Worm (Caenorhabditis elegans) whole organism, L4 larva: ENCODE data around the gene par-3.

ENCODE experiments used
- D1046.2 ChIP-seq: fragments of 200-800 bp; sonication (Bioruptor generic); IDR thresholded peaks from 2 replicates; pipeline ENCODE4 v1.3.6; 2022; ENCODE audit warnings: missing genetic modification characterization, missing compliant biosample characterization
- F10B5.3 ChIP-seq: sonication (generic microtip); optimal IDR thresholded peaks from 2 replicates; lab custom pipeline; 2016; ENCODE audit warnings: mild to moderate bottlenecking, missing genetic modification characterization, missing compliant biosample characterization
- F26F4.8 ChIP-seq: fragments of 200-800 bp; sonication (Bioruptor generic); conservative IDR thresholded peaks from 2 replicates; pipeline ENCODE4 v1.3.6; 2022; ENCODE audit warnings: missing genetic modification characterization, missing compliant biosample characterization
- F49E8.2 ChIP-seq: sonication (generic microtip); optimal IDR thresholded peaks from 2 replicates; lab custom pipeline; 2016; ENCODE audit warnings: missing compliant biosample characterization, mild to moderate bottlenecking, missing genetic modification characterization, borderline replicate concordance
- Y48G9A.11 ChIP-seq: fragments of 200-800 bp; sonication (Bioruptor generic); IDR thresholded peaks from 2 replicates; pipeline ENCODE4 v1.3.6; 2022; ENCODE audit warnings: missing genetic modification reagents, missing genetic modification characterization, missing compliant biosample characterization
- Y75B8A.6 ChIP-seq: fragments of 200-800 bp; sonication (Bioruptor generic); IDR thresholded peaks from 2 replicates; pipeline ENCODE4 v1.3.6; 2022; ENCODE audit warnings: missing genetic modification reagents, missing genetic modification characterization, missing compliant biosample characterization
- ZK337.2 ChIP-seq: fragments of 200-800 bp; sonication (Bioruptor generic); IDR thresholded peaks from 2 replicates; pipeline ENCODE4 v1.3.6; 2022; ENCODE audit warnings: missing genetic modification reagents, missing genetic modification characterization, missing compliant biosample characterization
- aly-2 ChIP-seq: sonication (generic microtip); optimal IDR thresholded peaks from 2 replicates; lab custom pipeline; 2018; ENCODE audit warnings: missing biosample characterization, missing genetic modification characterization
- ama-1 ChIP-seq: fragments of 150-350 bp; optimal IDR thresholded peaks from 2 replicates; lab custom pipeline; 2014; ENCODE audit warnings: inconsistent platforms, mixed read lengths
- arid-1 ChIP-seq: fragments of 200-800 bp; sonication (Bioruptor generic); conservative IDR thresholded peaks from 2 replicates; pipeline ENCODE4 v1.3.6; 2022; ENCODE audit warnings: missing genetic modification reagents, missing genetic modification characterization, missing compliant biosample characterization
- ceh-82 ChIP-seq: sonication (generic microtip); optimal IDR thresholded peaks from 2 replicates; lab custom pipeline; 2017; ENCODE audit warnings: missing biosample characterization, missing genetic modification characterization
- ctbp-1 ChIP-seq: fragments of 200-800 bp; sonication (Bioruptor generic); IDR thresholded peaks from 2 replicates; pipeline ENCODE4 v1.3.6; 2022; ENCODE audit warnings: missing genetic modification reagents, missing genetic modification characterization, missing compliant biosample characterization
- daf-12 ChIP-seq: fragments of 150-350 bp; optimal IDR thresholded peaks from 2 replicates; lab custom pipeline; 2014; ENCODE audit warnings: missing biosample characterization, missing genetic modification reagents, missing genetic modification characterization
- daf-16 ChIP-seq, 3 experiments: sonication (generic microtip); optimal IDR thresholded peaks; 2 replicates each; lab custom pipeline; 2016 to 2017; ENCODE audit warnings: missing genetic modification characterization in 3 of 3, missing genetic modification reagents in 3 of 3, mild to moderate bottlenecking in 2 of 3, missing compliant biosample characterization in 2 of 3, missing biosample characterization in 1 of 3, moderate library complexity in 1 of 3
- daf-19 ChIP-seq: fragments of 200-800 bp; sonication (Bioruptor generic); conservative IDR thresholded peaks from 2 replicates; pipeline ENCODE4 v1.3.6; 2022; ENCODE audit warnings: missing genetic modification characterization, missing compliant biosample characterization
- dmd-6 ChIP-seq: fragments of 200-800 bp; sonication (Bioruptor generic); IDR thresholded peaks from 2 replicates; pipeline ENCODE4 v1.3.6; 2022; ENCODE audit warnings: missing genetic modification reagents, missing genetic modification characterization, missing compliant biosample characterization
- dmd-8 ChIP-seq: fragments of 200-800 bp; sonication (Bioruptor generic); IDR thresholded peaks from 2 replicates; pipeline ENCODE4 v1.3.6; 2022; ENCODE audit warnings: missing genetic modification characterization, missing compliant biosample characterization
- dpl-1 ChIP-seq: fragments of 150-350 bp; optimal IDR thresholded peaks from 2 replicates; lab custom pipeline; 2014; ENCODE audit warnings: missing biosample characterization, missing genetic modification reagents, missing genetic modification characterization
- dve-1 ChIP-seq: sonication (generic microtip); optimal IDR thresholded peaks from 2 replicates; lab custom pipeline; 2017; ENCODE audit warnings: antibody characterized with exemption, mild to moderate bottlenecking, missing genetic modification characterization, missing compliant biosample characterization; ENCODE audit not compliant: insufficient read depth
- fos-1 ChIP-seq: fragments of 150-350 bp; optimal IDR thresholded peaks from 2 replicates; lab custom pipeline; 2014; ENCODE audit warnings: missing biosample characterization, missing genetic modification characterization
- gei-8 ChIP-seq: fragments of 200-800 bp; sonication (Bioruptor generic); optimal IDR thresholded peaks from 2 replicates; lab custom pipeline; 2018; ENCODE audit warnings: mild to moderate bottlenecking, missing genetic modification characterization, missing compliant biosample characterization
- hif-1 ChIP-seq, 2 experiments: sonication (generic microtip); optimal IDR thresholded peaks; 2 replicates each; lab custom pipeline; 2016 to 2017; ENCODE audit warnings: missing compliant biosample characterization in 2 of 2, missing genetic modification characterization in 2 of 2, missing genetic modification reagents in 2 of 2, missing genotype in 2 of 2, mild to moderate bottlenecking in 1 of 2
- hlh-30 ChIP-seq: sonication (generic microtip); optimal IDR thresholded peaks from 2 replicates; lab custom pipeline; 2017; ENCODE audit warnings: antibody characterized with exemption, mild to moderate bottlenecking, missing genetic modification characterization, missing compliant biosample characterization; ENCODE audit not compliant: insufficient read depth
- lin-1 ChIP-seq: fragments of 200-800 bp; sonication (Bioruptor generic); IDR thresholded peaks from 2 replicates; pipeline ENCODE4 v1.3.6; 2022; ENCODE audit warnings: missing genetic modification reagents, missing genetic modification characterization, missing compliant biosample characterization
- lin-29 ChIP-seq: fragments of 200-800 bp; sonication (Bioruptor generic); IDR thresholded peaks from 2 replicates; pipeline ENCODE4 v1.3.6; 2022; ENCODE audit warnings: missing genetic modification reagents, missing genetic modification characterization, missing compliant biosample characterization
- lin-38 ChIP-seq: fragments of 200-800 bp; sonication (Bioruptor generic); IDR thresholded peaks from 2 replicates; pipeline ENCODE4 v1.3.6; 2022; ENCODE audit warnings: missing genetic modification reagents, missing genetic modification characterization, missing compliant biosample characterization
- lin-39 ChIP-seq: fragments of 150-350 bp; optimal IDR thresholded peaks from 2 replicates; lab custom pipeline; 2014; ENCODE audit warnings: missing biosample characterization, missing genetic modification reagents, missing genetic modification characterization
- lir-3 ChIP-seq: sonication (generic microtip); optimal IDR thresholded peaks from 2 replicates; lab custom pipeline; 2016; ENCODE audit warnings: mild to moderate bottlenecking, missing genetic modification characterization, missing compliant biosample characterization
- lsy-2 ChIP-seq, 2 experiments: fragments of 150-350 bp in 1 of 2; sonication (generic microtip) in 1 of 2; optimal IDR thresholded peaks; 2 replicates each; lab custom pipeline; 2014 to 2017; ENCODE audit warnings: missing biosample characterization in 2 of 2, missing genetic modification characterization in 2 of 2
- madf-5 ChIP-seq, 2 experiments: fragments of 200-800 bp; sonication (Bioruptor generic); IDR thresholded peaks; 2 replicates each; pipeline ENCODE4 v1.3.6; 2022; ENCODE audit warnings: missing compliant biosample characterization in 2 of 2, missing genetic modification characterization in 2 of 2
- mep-1 ChIP-seq: fragments of 150-350 bp; sonication (generic microtip); optimal IDR thresholded peaks from 3 replicates; lab custom pipeline; 2014; ENCODE audit warnings: missing biosample characterization, missing genetic modification characterization
- mes-2 ChIP-seq: sonication (generic microtip); optimal IDR thresholded peaks from 2 replicates; lab custom pipeline; 2016; ENCODE audit warnings: missing genotype, mild to moderate bottlenecking, missing genetic modification characterization, missing compliant biosample characterization; ENCODE audit not compliant: poor library complexity, severe bottlenecking
- mxl-3 ChIP-seq: fragments of 200-800 bp; sonication (Bioruptor generic); optimal IDR thresholded peaks from 2 replicates; lab custom pipeline; 2018; ENCODE audit warnings: mild to moderate bottlenecking, missing genetic modification characterization, missing compliant biosample characterization
- nhr-102 ChIP-seq: sonication (generic microtip); optimal IDR thresholded peaks from 2 replicates; lab custom pipeline; 2016; ENCODE audit warnings: mild to moderate bottlenecking, missing genetic modification characterization, moderate library complexity, missing compliant biosample characterization
- nhr-25 ChIP-seq: sonication (generic microtip); optimal IDR thresholded peaks from 2 replicates; lab custom pipeline; 2017; ENCODE audit warnings: missing genetic modification characterization, mild to moderate bottlenecking, missing compliant biosample characterization, antibody characterized with exemption, moderate library complexity, borderline replicate concordance; ENCODE audit not compliant: insufficient read depth
- nhr-42 ChIP-seq: fragments of 200-800 bp; sonication (Bioruptor generic); IDR thresholded peaks from 2 replicates; pipeline ENCODE4 v1.3.6; 2022; ENCODE audit warnings: missing genetic modification characterization, missing compliant biosample characterization
- saeg-2 ChIP-seq: fragments of 200-800 bp; sonication (Bioruptor generic); IDR thresholded peaks from 2 replicates; pipeline ENCODE4 v1.3.6; 2022; ENCODE audit warnings: missing genetic modification reagents, missing genetic modification characterization, missing compliant biosample characterization
- sdz-12 ChIP-seq: fragments of 200-800 bp; sonication (Bioruptor generic); optimal IDR thresholded peaks from 2 replicates; lab custom pipeline; 2018; ENCODE audit warnings: mild to moderate bottlenecking, missing genetic modification characterization, missing compliant biosample characterization
- snpc-1.2 ChIP-seq: fragments of 200-800 bp; sonication (Bioruptor generic); IDR thresholded peaks from 2 replicates; pipeline ENCODE4 v1.3.6; 2022; ENCODE audit warnings: missing genetic modification reagents, missing genetic modification characterization, missing compliant biosample characterization
- spr-1 ChIP-seq: sonication (generic microtip); optimal IDR thresholded peaks from 2 replicates; lab custom pipeline; 2016; ENCODE audit warnings: mild to moderate bottlenecking, missing genetic modification characterization, missing compliant biosample characterization
- spr-3 ChIP-seq: fragments of 200-800 bp; sonication (Bioruptor generic); optimal IDR thresholded peaks from 2 replicates; lab custom pipeline; 2018; ENCODE audit warnings: mild to moderate bottlenecking, missing genetic modification characterization, missing compliant biosample characterization
- tag-97 ChIP-seq: fragments of 200-800 bp; sonication (Bioruptor generic); IDR thresholded peaks from 2 replicates; pipeline ENCODE4 v1.3.6; 2022; ENCODE audit warnings: missing genetic modification characterization, missing compliant biosample characterization
- unc-130 ChIP-seq: sonication (generic microtip); optimal IDR thresholded peaks from 2 replicates; lab custom pipeline; 2016; ENCODE audit warnings: missing genetic modification reagents, missing genetic modification characterization, missing compliant biosample characterization
- unc-39 ChIP-seq: sonication (generic microtip); optimal IDR thresholded peaks from 2 replicates; lab custom pipeline; 2017; ENCODE audit warnings: missing biosample characterization, missing genetic modification characterization
- vab-7 ChIP-seq: fragments of 200-800 bp; sonication (Bioruptor generic); IDR thresholded peaks from 2 replicates; pipeline ENCODE4 v1.3.6; 2022; ENCODE audit warnings: missing genetic modification reagents, missing genetic modification characterization, missing compliant biosample characterization
- zag-1 ChIP-seq: fragments of 150-350 bp; optimal IDR thresholded peaks from 2 replicates; lab custom pipeline; 2014; ENCODE audit warnings: missing biosample characterization, missing genetic modification characterization
- zfp-2 ChIP-seq: sonication (generic microtip); optimal IDR thresholded peaks from 2 replicates; lab custom pipeline; 2016; ENCODE audit warnings: mild to moderate bottlenecking, missing genetic modification characterization, missing compliant biosample characterization
- zfp-3 ChIP-seq: fragments of 200-800 bp; sonication (Bioruptor generic); conservative IDR thresholded peaks from 2 replicates; pipeline ENCODE4 v1.3.6; 2022; ENCODE audit warnings: missing genetic modification reagents, missing genetic modification characterization, missing compliant biosample characterization
- zip-2 ChIP-seq: fragments of 150-350 bp; optimal IDR thresholded peaks from 2 replicates; lab custom pipeline; 2014; ENCODE audit warnings: missing biosample characterization, missing genetic modification characterization
- ztf-7 ChIP-seq: fragments of 150-350 bp; optimal IDR thresholded peaks from 2 replicates; lab custom pipeline; 2014; ENCODE audit warnings: missing biosample characterization, missing genetic modification characterization

The par-3 gene

DNA sequence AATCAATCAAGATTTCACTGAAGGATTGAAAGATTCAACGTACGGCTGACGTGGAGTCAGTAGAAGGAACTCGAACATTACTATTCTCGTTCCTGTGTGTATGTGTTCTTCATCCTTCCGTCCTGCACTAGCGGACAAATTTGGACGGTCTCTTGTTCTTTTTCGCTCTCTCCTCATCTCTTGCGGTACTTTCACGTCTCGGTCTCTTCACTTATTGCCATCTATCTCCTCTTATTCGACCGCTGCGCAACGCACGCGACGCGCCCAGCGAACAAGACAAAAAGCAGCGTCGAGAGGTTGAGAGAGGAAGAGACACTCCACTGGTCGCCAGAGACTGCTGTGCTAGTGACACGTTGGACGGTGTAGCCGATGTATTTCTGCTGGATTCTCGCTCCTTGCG is 51.4 kb downstream of the par-3 start (continued):
- no peak for TF ChIP-seq Y48G9A.11 (GFP tag; lab: Robert Waterston, UW)
- no peak for TF ChIP-seq lir-3 (tag; lab: Kevin White, UChicago)
- no peak for TF ChIP-seq spr-1 (tag; lab: Kevin White, UChicago)
- no peak for TF ChIP-seq sdz-12 (GFP tag; lab: Kevin White, UChicago)
- peak; percentile 32 for TF ChIP-seq nhr-25
- TF ChIP-seq spr-3 = no peak
- peak; percentile 49; the same call in 1 of the 2 replicates for TF ChIP-seq lin-38 (GFP tag; lab: Robert Waterston, UW)
- TF ChIP-seq daf-19 (GFP tag; lab: Robert Waterston, UW) = no peak
- no peak for TF ChIP-seq zfp-3 (GFP tag; lab: Robert Waterston, UW)
- no peak; the same call in 1 of the 2 replicates for TF ChIP-seq ctbp-1 (GFP tag; lab: Robert Waterston, UW)
- TF ChIP-seq saeg-2 (GFP tag; lab: Robert Waterston, UW) = no peak
- TF ChIP-seq madf-5 (GFP tag; IDR thresholded peaks at IDR 0.05; lab: Robert Waterston, UW) = no peak
- TF ChIP-seq dve-1 (tag; lab: Kevin White, UChicago) = peak; percentile 63
- no peak for TF ChIP-seq Y75B8A.6 (GFP tag; lab: Robert Waterston, UW)
- TF ChIP-seq F26F4.8 (GFP tag; lab: Robert Waterston, UW) = no peak
- TF ChIP-seq mes-2 (tag; lab: Kevin White, UChicago) = peak; percentile 74
- TF ChIP-seq unc-39 = no peak
- peak; percentile 70 for TF ChIP-seq mxl-3 (GFP tag; lab: Kevin White, UChicago)
- TF ChIP-seq zfp-2 (tag; lab: Kevin White, UChicago) = no peak
- TF ChIP-seq ceh-82 = no peak
- TF ChIP-seq zag-1 (tag; lab: Kevin White, UChicago) = no peak
- TF ChIP-seq hlh-30 = peak; percentile 64
- TF ChIP-seq hif-1 (tag; optimal IDR thresholded peaks at IDR 0.05; lab: Kevin White, UChicago) = peak in 1 of 2 experiments; percentile 72
- peak; percentile 37 to 68 for TF ChIP-seq lsy-2 (tag; optimal IDR thresholded peaks at IDR 0.05; lab: Kevin White, UChicago)
- no peak for TF ChIP-seq nhr-102 (tag; lab: Kevin White, UChicago)
- TF ChIP-seq lin-1 (GFP tag; lab: Robert Waterston, UW) = no peak
- TF ChIP-seq dmd-6 (GFP tag; lab: Robert Waterston, UW) = peak; percentile 39
- no peak for TF ChIP-seq ama-1 (lab: Kevin White, UChicago)
- no peak for TF ChIP-seq fos-1 (tag; lab: Kevin White, UChicago)
- no peak for TF ChIP-seq F49E8.2 (tag; lab: Kevin White, UChicago)
- no peak for TF ChIP-seq gei-8 (GFP tag; lab: Kevin White, UChicago)
- TF ChIP-seq tag-97 (GFP tag; lab: Robert Waterston, UW) = no peak
- peak; percentile 26 for TF ChIP-seq dpl-1 (GFP tag; lab: Kevin White, UChicago)
- no peak for TF ChIP-seq nhr-42
- no peak for TF ChIP-seq daf-12 (tag; lab: Kevin White, UChicago)
- peak; percentile 57; the same call in 1 of the 2 replicates for TF ChIP-seq snpc-1.2
- TF ChIP-seq ZK337.2 (GFP tag; lab: Robert Waterston, UW) = no peak
- no peak for TF ChIP-seq aly-2 (tag; lab: Kevin White, UChicago)
- no peak for TF ChIP-seq zip-2
- TF ChIP-seq arid-1 (GFP tag; lab: Robert Waterston, UW) = 0 out of 2 replicates have a peak, but pooled peaks have one; percentile 9
- no peak for TF ChIP-seq F10B5.3
- no peak for TF ChIP-seq ztf-7 (tag; lab: Kevin White, UChicago)
- TF ChIP-seq vab-7 (GFP tag; lab: Robert Waterston, UW) = peak; percentile 40; the same call in 1 of the 2 replicates
- no peak for TF ChIP-seq lin-39 (tag; lab: Kevin White, UChicago)
- peak; percentile 74 for TF ChIP-seq mep-1 (tag; lab: Kevin White, UChicago)
- no peak for TF ChIP-seq lin-29 (GFP tag; lab: Robert Waterston, UW)
- no peak for TF ChIP-seq unc-130 (GFP tag; lab: Kevin White, UChicago)
- TF ChIP-seq daf-16 (GFP tag; optimal IDR thresholded peaks at IDR 0.05; lab: Kevin White, UChicago) = no peak
- peak; percentile 6 for TF ChIP-seq daf-16 (tag; optimal IDR thresholded peaks at IDR 0.05; lab: Kevin White, UChicago)
- TF ChIP-seq dmd-8 (GFP tag; lab: Robert Waterston, UW) = no peak
- TF ChIP-seq D1046.2 = 0 out of 2 replicates have a peak, but pooled peaks have one; percentile 12
